Worm (Caenorhabditis elegans) whole organism, L3 larva: ENCODE measurements around the gene F28H7.8.
A peak's percentile ranks its signal among the peaks of the same experiment; 100 is the strongest.

Source experiments
- R02D3.7 ChIP-seq: fragments of 150-350 bp; optimal IDR thresholded peaks from 2 replicates; lab custom pipeline; 2014; ENCODE audit warnings: missing biosample characterization, missing genetic modification characterization
- ZK546.5 ChIP-seq: sonication (generic microtip); optimal IDR thresholded peaks from 2 replicates; lab custom pipeline; 2017; ENCODE audit warnings: missing biosample characterization, missing genetic modification characterization
- aly-2 ChIP-seq: fragments of 150-350 bp; optimal IDR thresholded peaks from 2 replicates; lab custom pipeline; 2014; ENCODE audit warnings: missing biosample characterization, missing genetic modification characterization
- ceh-82 ChIP-seq: fragments of 150-350 bp; optimal IDR thresholded peaks from 2 replicates; lab custom pipeline; 2014; ENCODE audit warnings: missing biosample characterization, missing genetic modification characterization
- ceh-9 ChIP-seq: sonication (generic microtip); optimal IDR thresholded peaks from 2 replicates; lab custom pipeline; 2018; ENCODE audit warnings: missing biosample characterization, missing genetic modification characterization
- daf-12 ChIP-seq: fragments of 150-350 bp; optimal IDR thresholded peaks from 2 replicates; lab custom pipeline; 2014; ENCODE audit warnings: missing biosample characterization, missing genetic modification reagents, missing genetic modification characterization
- egl-27 ChIP-seq: sonication (generic microtip); optimal IDR thresholded peaks from 4 replicates; lab custom pipeline; 2017; ENCODE audit warnings: missing biosample characterization, missing genetic modification reagents, missing genetic modification characterization
- egl-5 ChIP-seq: fragments of 150-350 bp; optimal IDR thresholded peaks from 2 replicates; lab custom pipeline; 2017; ENCODE audit warnings: missing biosample characterization, missing genetic modification reagents, missing genetic modification characterization, inconsistent platforms
- elt-1 ChIP-seq: fragments of 150-350 bp; optimal IDR thresholded peaks from 2 replicates; lab custom pipeline; 2014; ENCODE audit warnings: missing biosample characterization, missing genetic modification characterization
- elt-2 ChIP-seq: sonication (generic microtip); optimal IDR thresholded peaks from 2 replicates; lab custom pipeline; 2016; ENCODE audit warnings: missing genetic modification reagents, mild to moderate bottlenecking, missing genetic modification characterization, missing compliant biosample characterization
- eor-1 ChIP-seq, 2 experiments: fragments of 150-350 bp; optimal IDR thresholded peaks; 2 replicates each; lab custom pipeline; 2014 to 2018; ENCODE audit warnings: missing biosample characterization in 2 of 2, missing genetic modification characterization in 2 of 2
- fkh-10 ChIP-seq: sonication (generic microtip); optimal IDR thresholded peaks from 2 replicates; lab custom pipeline; 2017; ENCODE audit warnings: missing biosample characterization, missing genetic modification reagents, missing genetic modification characterization
- fkh-2 ChIP-seq: fragments of 150-350 bp; optimal IDR thresholded peaks from 2 replicates; lab custom pipeline; 2014; ENCODE audit warnings: missing biosample characterization, missing genetic modification reagents, missing genetic modification characterization
- hmg-11 ChIP-seq: sonication (generic microtip); optimal IDR thresholded peaks from 2 replicates; lab custom pipeline; 2016; ENCODE audit warnings: missing genetic modification characterization, missing compliant biosample characterization
- jun-1 ChIP-seq: fragments of 150-350 bp; optimal IDR thresholded peaks from 2 replicates; lab custom pipeline; 2014; ENCODE audit warnings: missing biosample characterization, missing genetic modification reagents, missing genetic modification characterization
- lin-15B ChIP-seq: fragments of 150-350 bp; optimal IDR thresholded peaks from 2 replicates; lab custom pipeline; 2014; ENCODE audit warnings: missing biosample characterization, missing genetic modification characterization
- lin-39 ChIP-seq: fragments of 150-350 bp; optimal IDR thresholded peaks from 2 replicates; lab custom pipeline; 2018; ENCODE audit warnings: missing biosample characterization, missing genetic modification reagents, missing genetic modification characterization
- mdl-1 ChIP-seq: fragments of 150-350 bp; optimal IDR thresholded peaks from 2 replicates; lab custom pipeline; 2014; ENCODE audit warnings: missing biosample characterization, missing genetic modification characterization
- nfya-1 ChIP-seq: sonication (generic microtip); optimal IDR thresholded peaks from 2 replicates; lab custom pipeline; 2017; ENCODE audit warnings: missing genetic modification characterization, mild to moderate bottlenecking, missing compliant biosample characterization, antibody characterized with exemption, moderate library complexity; ENCODE audit not compliant: insufficient read depth
- nhr-12 ChIP-seq: fragments of 150-350 bp; optimal IDR thresholded peaks from 2 replicates; lab custom pipeline; 2014; ENCODE audit warnings: missing biosample characterization, missing genetic modification characterization
- nhr-23 ChIP-seq: fragments of 150-350 bp; optimal IDR thresholded peaks from 2 replicates; lab custom pipeline; 2014; ENCODE audit warnings: missing biosample characterization, missing genetic modification reagents, missing genetic modification characterization
- nhr-237 ChIP-seq: fragments of 150-350 bp; optimal IDR thresholded peaks from 2 replicates; lab custom pipeline; 2014; ENCODE audit warnings: missing biosample characterization, missing genetic modification characterization
- nhr-25 ChIP-seq: sonication (generic microtip); optimal IDR thresholded peaks from 2 replicates; lab custom pipeline; 2017; ENCODE audit warnings: missing biosample characterization, missing genetic modification characterization
- nhr-28 ChIP-seq: fragments of 150-350 bp; optimal IDR thresholded peaks from 2 replicates; lab custom pipeline; 2014; ENCODE audit warnings: missing biosample characterization, missing genetic modification characterization
- nhr-43 ChIP-seq: sonication (generic microtip); optimal IDR thresholded peaks from 2 replicates; lab custom pipeline; 2016; ENCODE audit warnings: mild to moderate bottlenecking, missing genetic modification characterization, missing compliant biosample characterization; ENCODE audit not compliant: poor library complexity, severe bottlenecking
- nhr-67 ChIP-seq: fragments of 150-350 bp; optimal IDR thresholded peaks from 2 replicates; lab custom pipeline; 2014; ENCODE audit warnings: missing biosample characterization, missing genetic modification characterization
- nhr-76 ChIP-seq: fragments of 150-350 bp; sonication (generic microtip); optimal IDR thresholded peaks from 5 replicates; lab custom pipeline; 2014; ENCODE audit warnings: missing biosample characterization, missing genetic modification characterization
- nhr-77 ChIP-seq: fragments of 150-350 bp; optimal IDR thresholded peaks from 2 replicates; lab custom pipeline; 2014; ENCODE audit warnings: missing biosample characterization, missing genetic modification characterization
- pha-4 ChIP-seq: fragments of 150-350 bp; optimal IDR thresholded peaks from 2 replicates; lab custom pipeline; 2014; ENCODE audit warnings: missing biosample characterization, missing genetic modification reagents, missing genetic modification characterization
- pqm-1 ChIP-seq: fragments of 150-350 bp; optimal IDR thresholded peaks from 2 replicates; lab custom pipeline; 2017; ENCODE audit warnings: missing biosample characterization, missing genetic modification characterization, inconsistent platforms
- skn-1 ChIP-seq: fragments of 150-350 bp; optimal IDR thresholded peaks from 2 replicates; lab custom pipeline; 2014; ENCODE audit warnings: missing biosample characterization, missing genetic modification characterization
- snpc-4 ChIP-seq: fragments of 150-350 bp; optimal IDR thresholded peaks from 2 replicates; lab custom pipeline; 2014; ENCODE audit warnings: missing biosample characterization, missing genetic modification characterization
- tbx-2 ChIP-seq: sonication (generic microtip); optimal IDR thresholded peaks from 2 replicates; lab custom pipeline; 2016; ENCODE audit warnings: mild to moderate bottlenecking, missing genetic modification characterization, missing compliant biosample characterization
- unc-39 ChIP-seq: sonication (generic microtip); optimal IDR thresholded peaks from 4 replicates; lab custom pipeline; 2017; ENCODE audit warnings: missing biosample characterization, missing genetic modification characterization
- unc-62 ChIP-seq: fragments of 150-350 bp; sonication (generic microtip); optimal IDR thresholded peaks from 4 replicates; lab custom pipeline; 2014; ENCODE audit warnings: missing biosample characterization, missing genetic modification reagents, missing genetic modification characterization
- ztf-11 ChIP-seq: fragments of 150-350 bp; optimal IDR thresholded peaks from 2 replicates; lab custom pipeline; 2014; ENCODE audit warnings: missing biosample characterization, missing genetic modification characterization
- ztf-4 ChIP-seq: fragments of 150-350 bp; optimal IDR thresholded peaks from 2 replicates; lab custom pipeline; 2014; ENCODE audit warnings: missing biosample characterization, missing genetic modification characterization

F28H7.8 gene

DNA sequence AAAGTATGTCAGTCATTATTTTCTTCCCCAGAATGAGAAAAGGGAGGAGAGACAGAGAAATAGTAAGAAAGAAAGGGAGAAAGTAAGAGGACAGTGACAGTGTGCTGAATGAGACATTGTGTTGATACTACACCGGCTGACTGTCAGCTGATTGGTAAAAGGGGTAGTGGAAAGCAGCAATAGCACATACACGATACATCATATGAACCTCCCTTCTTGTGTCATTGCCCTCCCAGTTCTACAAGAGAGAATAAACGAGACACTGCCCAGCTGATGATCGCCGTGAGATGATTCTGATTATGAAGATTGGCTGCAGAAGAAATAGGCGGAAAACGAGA is 39.0 kb upstream of the F28H7.8 start (continued):
- no peak for TF ChIP-seq nhr-237
- no peak for TF ChIP-seq nhr-77 (tag; lab: Kevin White, UChicago)

DNA sequence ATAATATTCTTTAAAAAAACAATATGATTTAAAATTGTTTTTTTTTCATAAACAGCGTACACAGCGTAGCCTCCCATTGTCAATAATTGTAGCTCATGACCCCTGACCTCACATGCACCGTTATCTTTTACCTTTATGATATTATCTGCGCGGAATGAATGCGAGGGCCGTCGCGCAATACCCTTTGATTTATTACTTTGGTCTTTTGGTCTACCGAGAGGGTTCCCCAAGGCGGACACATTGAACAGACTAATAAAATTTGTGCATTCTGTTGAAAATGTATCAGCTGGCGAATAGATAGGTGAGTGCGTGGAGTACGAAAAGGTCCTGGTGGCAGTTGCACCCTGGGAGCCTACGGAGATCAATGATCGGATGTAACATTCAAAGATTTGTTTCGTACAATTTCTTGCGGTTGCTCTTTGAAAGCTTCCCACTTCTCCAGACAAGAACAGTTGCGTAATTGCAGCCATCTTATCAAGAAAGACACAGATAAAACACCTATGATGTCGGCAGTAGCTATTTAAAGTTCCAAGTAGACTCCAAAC is 38.4 kb upstream of the F28H7.8 start:
- TF ChIP-seq tbx-2 (tag; lab: Kevin White, UChicago): no peak
- no peak for TF ChIP-seq snpc-4 (tag; lab: Kevin White, UChicago)
- TF ChIP-seq ztf-4 (tag; lab: Kevin White, UChicago): no peak
- no peak for TF ChIP-seq nhr-67
- TF ChIP-seq daf-12 (tag; lab: Kevin White, UChicago): no peak
- TF ChIP-seq eor-1 (tag; optimal IDR thresholded peaks at IDR 0.05; lab: Kevin White, UChicago): no peak
- TF ChIP-seq nhr-23 (tag; lab: Kevin White, UChicago): no peak
- peak; percentile 5 for TF ChIP-seq jun-1 (tag; lab: Kevin White, UChicago)
- TF ChIP-seq aly-2 (tag; lab: Kevin White, UChicago): no peak
- TF ChIP-seq elt-2 (tag; lab: Kevin White, UChicago): peak; percentile 24
- TF ChIP-seq R02D3.7 (tag; lab: Kevin White, UChicago): no peak
- no peak for TF ChIP-seq pqm-1
- no peak for TF ChIP-seq ceh-82 (tag; lab: Kevin White, UChicago)
- no peak for TF ChIP-seq elt-1 (tag; lab: Kevin White, UChicago)
- TF ChIP-seq fkh-2: no peak
- no peak for TF ChIP-seq egl-27
- no peak for TF ChIP-seq nhr-12 (tag; lab: Kevin White, UChicago)
- no peak for TF ChIP-seq egl-5 (tag; lab: Kevin White, UChicago)
- no peak for TF ChIP-seq hmg-11 (tag; lab: Kevin White, UChicago)
- TF ChIP-seq lin-15B (tag; lab: Kevin White, UChicago): no peak
- TF ChIP-seq nfya-1 (tag; lab: Kevin White, UChicago): no peak
- no peak for TF ChIP-seq unc-39 (tag; lab: Kevin White, UChicago)
- no peak for TF ChIP-seq ztf-11 (tag; lab: Kevin White, UChicago)
- TF ChIP-seq lin-39: peak; percentile 49
- no peak for TF ChIP-seq nhr-237
- no peak for TF ChIP-seq nhr-28 (tag; lab: Kevin White, UChicago)
- peak; percentile 4 for TF ChIP-seq nhr-43
- no peak for TF ChIP-seq nhr-76
- TF ChIP-seq, all 47 proteins: peak for 4

ce11 chrV:10720876-10721275 is 37.9 kb upstream of the F28H7.8 start:
- TF ChIP-seq nhr-25 (tag; lab: Kevin White, UChicago): peak; percentile 31
- TF ChIP-seq ceh-82 (tag; lab: Kevin White, UChicago): no peak
- TF ChIP-seq nfya-1 (tag; lab: Kevin White, UChicago): peak; percentile 1
- peak; percentile 73 for TF ChIP-seq egl-5 (tag; lab: Kevin White, UChicago)

- TF ChIP-seq mdl-1 (tag; lab: Kevin White, UChicago) (no peak), nhr-25 (tag; lab: Kevin White, UChicago) (no peak), pha-4 (tag; lab: Kevin White, UChicago) (no peak), ceh-9 (tag; lab: Kevin White, UChicago) (no peak), tbx-2 (tag; lab: Kevin White, UChicago) (no peak), nhr-76 (no peak), ZK546.5 (tag; lab: Kevin White, UChicago) (no peak), pqm-1 (no peak), fkh-10 (no peak), nfya-1 (tag; lab: Kevin White, UChicago) (no peak), unc-62 (GFP tag; lab: Kevin White, UChicago) (no peak), nhr-28 (tag; lab: Kevin White, UChicago) (no peak), fkh-2 (no peak), R02D3.7 (tag; lab: Kevin White, UChicago) (no peak), jun-1 (tag; lab: Kevin White, UChicago) (no peak), skn-1 (no peak), snpc-4 (tag; lab: Kevin White, UChicago) (no peak)
Measured at ce11 chrV:10721304-10721703, 37.5 kb upstream of the F28H7.8 start.
